Worm (Caenorhabditis elegans): ENCODE data around the gene Y82E9BR.20.
A peak's percentile ranks its signal among the peaks of the same experiment; 100 is the strongest.

- TF ChIP-seq dve-1 (tag; optimal IDR thresholded peaks at IDR 0.05; ENCODE audit: insufficient read depth) (peak; percentile 89), mep-1 (tag; optimal IDR thresholded peaks at IDR 0.05) (peak; percentile 91), lin-13 (GFP tag; optimal IDR thresholded peaks at IDR 0.05) (peak; percentile 78), ZK546.5 (tag; optimal IDR thresholded peaks at IDR 0.05) (peak; percentile 51 to 94)
Measured at ce11 chrIII:1418709-1419108, 44.5 kb downstream of the Y82E9BR.20 start.
